Worm (Caenorhabditis elegans) whole organism, L3 larva: ENCODE data around the gene best-6.
"Not testable (repeated sequence)": the region's sequence is repeated elsewhere in the genome, so short reads cannot be mapped to it uniquely, and the experiment has no call there.

Experiments used
- R02D3.7 ChIP-seq: fragments of 150-350 bp; optimal IDR thresholded peaks from 2 replicates; lab custom pipeline; 2014; ENCODE audit warnings: missing biosample characterization, missing genetic modification characterization
- ZK546.5 ChIP-seq: sonication (generic microtip); optimal IDR thresholded peaks from 2 replicates; lab custom pipeline; 2017; ENCODE audit warnings: missing biosample characterization, missing genetic modification characterization
- ama-1 ChIP-seq: fragments of 150-350 bp; optimal IDR thresholded peaks from 2 replicates; lab custom pipeline; 2018
- ceh-28 ChIP-seq: fragments of 150-350 bp; optimal IDR thresholded peaks from 2 replicates; lab custom pipeline; 2014; ENCODE audit warnings: missing biosample characterization, missing genetic modification reagents, missing genetic modification characterization
- ceh-9 ChIP-seq: sonication (generic microtip); optimal IDR thresholded peaks from 2 replicates; lab custom pipeline; 2018; ENCODE audit warnings: missing biosample characterization, missing genetic modification characterization
- daf-12 ChIP-seq: fragments of 150-350 bp; optimal IDR thresholded peaks from 2 replicates; lab custom pipeline; 2014; ENCODE audit warnings: missing biosample characterization, missing genetic modification reagents, missing genetic modification characterization
- egl-27 ChIP-seq: sonication (generic microtip); optimal IDR thresholded peaks from 4 replicates; lab custom pipeline; 2017; ENCODE audit warnings: missing biosample characterization, missing genetic modification reagents, missing genetic modification characterization
- egl-5 ChIP-seq: fragments of 150-350 bp; optimal IDR thresholded peaks from 2 replicates; lab custom pipeline; 2017; ENCODE audit warnings: missing biosample characterization, missing genetic modification reagents, missing genetic modification characterization, inconsistent platforms
- elt-2 ChIP-seq: sonication (generic microtip); optimal IDR thresholded peaks from 2 replicates; lab custom pipeline; 2016; ENCODE audit warnings: missing genetic modification reagents, mild to moderate bottlenecking, missing genetic modification characterization, missing compliant biosample characterization
- elt-3 ChIP-seq, 3 experiments: fragments of 150-350 bp in 1 of 3; sonication (generic microtip) in 2 of 3; optimal IDR thresholded peaks; 2 replicates in 2 of 3; 4 replicates in 1 of 3; lab custom pipeline; 2014 to 2017; ENCODE audit warnings: missing biosample characterization in 3 of 3, missing genetic modification characterization in 3 of 3
- eor-1 ChIP-seq, 2 experiments: fragments of 150-350 bp; optimal IDR thresholded peaks; 2 replicates each; lab custom pipeline; 2014 to 2018; ENCODE audit warnings: missing biosample characterization in 2 of 2, missing genetic modification characterization in 2 of 2
- fkh-10 ChIP-seq: sonication (generic microtip); optimal IDR thresholded peaks from 2 replicates; lab custom pipeline; 2017; ENCODE audit warnings: missing biosample characterization, missing genetic modification reagents, missing genetic modification characterization
- fkh-2 ChIP-seq: fragments of 150-350 bp; optimal IDR thresholded peaks from 2 replicates; lab custom pipeline; 2014; ENCODE audit warnings: missing biosample characterization, missing genetic modification reagents, missing genetic modification characterization
- jun-1 ChIP-seq: fragments of 150-350 bp; optimal IDR thresholded peaks from 2 replicates; lab custom pipeline; 2014; ENCODE audit warnings: missing biosample characterization, missing genetic modification reagents, missing genetic modification characterization
- lin-39 ChIP-seq: fragments of 150-350 bp; optimal IDR thresholded peaks from 2 replicates; lab custom pipeline; 2018; ENCODE audit warnings: missing biosample characterization, missing genetic modification reagents, missing genetic modification characterization
- lsy-12 ChIP-seq: sonication (generic microtip); optimal IDR thresholded peaks from 2 replicates; lab custom pipeline; 2016; ENCODE audit warnings: mild to moderate bottlenecking, missing genetic modification characterization, missing compliant biosample characterization
- mdl-1 ChIP-seq: fragments of 150-350 bp; optimal IDR thresholded peaks from 2 replicates; lab custom pipeline; 2014; ENCODE audit warnings: missing biosample characterization, missing genetic modification characterization
- mml-1 ChIP-seq: fragments of 150-350 bp; sonication (generic microtip); optimal IDR thresholded peaks from 3 replicates; lab custom pipeline; 2014; ENCODE audit warnings: missing biosample characterization, missing genetic modification characterization
- nhr-11 ChIP-seq: fragments of 150-350 bp; optimal IDR thresholded peaks from 2 replicates; lab custom pipeline; 2014; ENCODE audit warnings: missing biosample characterization, missing genetic modification characterization
- nhr-12 ChIP-seq: fragments of 150-350 bp; optimal IDR thresholded peaks from 2 replicates; lab custom pipeline; 2014; ENCODE audit warnings: missing biosample characterization, missing genetic modification characterization
- nhr-23 ChIP-seq: fragments of 150-350 bp; optimal IDR thresholded peaks from 2 replicates; lab custom pipeline; 2014; ENCODE audit warnings: missing biosample characterization, missing genetic modification reagents, missing genetic modification characterization
- nhr-237 ChIP-seq: fragments of 150-350 bp; optimal IDR thresholded peaks from 2 replicates; lab custom pipeline; 2014; ENCODE audit warnings: missing biosample characterization, missing genetic modification characterization
- nhr-25 ChIP-seq: sonication (generic microtip); optimal IDR thresholded peaks from 2 replicates; lab custom pipeline; 2017; ENCODE audit warnings: missing biosample characterization, missing genetic modification characterization
- nhr-28 ChIP-seq: fragments of 150-350 bp; optimal IDR thresholded peaks from 2 replicates; lab custom pipeline; 2014; ENCODE audit warnings: missing biosample characterization, missing genetic modification characterization
- nhr-77 ChIP-seq: fragments of 150-350 bp; optimal IDR thresholded peaks from 2 replicates; lab custom pipeline; 2014; ENCODE audit warnings: missing biosample characterization, missing genetic modification characterization
- pha-4 ChIP-seq: fragments of 150-350 bp; optimal IDR thresholded peaks from 2 replicates; lab custom pipeline; 2014; ENCODE audit warnings: missing biosample characterization, missing genetic modification reagents, missing genetic modification characterization
- pqm-1 ChIP-seq: fragments of 150-350 bp; optimal IDR thresholded peaks from 2 replicates; lab custom pipeline; 2017; ENCODE audit warnings: missing biosample characterization, missing genetic modification characterization, inconsistent platforms
- sea-2 ChIP-seq: fragments of 150-350 bp; sonication (generic microtip); optimal IDR thresholded peaks from 4 replicates; lab custom pipeline; 2014; ENCODE audit warnings: missing biosample characterization, missing genetic modification reagents, missing genetic modification characterization
- skn-1 ChIP-seq: fragments of 150-350 bp; optimal IDR thresholded peaks from 2 replicates; lab custom pipeline; 2014; ENCODE audit warnings: missing biosample characterization, missing genetic modification characterization
- unc-39 ChIP-seq: sonication (generic microtip); optimal IDR thresholded peaks from 4 replicates; lab custom pipeline; 2017; ENCODE audit warnings: missing biosample characterization, missing genetic modification characterization
- unc-62 ChIP-seq: fragments of 150-350 bp; sonication (generic microtip); optimal IDR thresholded peaks from 4 replicates; lab custom pipeline; 2014; ENCODE audit warnings: missing biosample characterization, missing genetic modification reagents, missing genetic modification characterization
- zag-1 ChIP-seq: fragments of 150-350 bp; optimal IDR thresholded peaks from 2 replicates; lab custom pipeline; 2014; ENCODE audit warnings: missing biosample characterization, missing genetic modification characterization
- ztf-11 ChIP-seq: fragments of 150-350 bp; optimal IDR thresholded peaks from 2 replicates; lab custom pipeline; 2014; ENCODE audit warnings: missing biosample characterization, missing genetic modification characterization
- ztf-4 ChIP-seq: fragments of 150-350 bp; optimal IDR thresholded peaks from 2 replicates; lab custom pipeline; 2014; ENCODE audit warnings: missing biosample characterization, missing genetic modification characterization

Gene best-6

ce11 chrIV:5031346-5031745 is 2.5 kb upstream of the best-6 start:
- TF ChIP-seq lin-39 (tag; lab: Kevin White, UChicago) (no peak), ztf-11 (tag; lab: Kevin White, UChicago) (no peak), nhr-28 (tag; lab: Kevin White, UChicago) (no peak), egl-27 (tag; lab: Kevin White, UChicago) (no peak), egl-5 (no peak), unc-39 (tag; lab: Kevin White, UChicago) (no peak)

- TF ChIP-seq pqm-1 (no peak), sea-2 (GFP tag; lab: Kevin White, UChicago) (no peak), lsy-12 (no peak), nhr-23 (no peak), pha-4 (tag; lab: Kevin White, UChicago) (no peak), egl-5 (no peak), unc-62 (no peak), egl-27 (tag; lab: Kevin White, UChicago) (no peak), nhr-12 (tag; lab: Kevin White, UChicago) (no peak), jun-1 (no peak), ama-1 (lab: Kevin White, UChicago) (no peak), eor-1 (tag; optimal IDR thresholded peaks at IDR 0.05; lab: Kevin White, UChicago) (no peak)
Observed at ce11 chrIV:5025646-5026045, 3.2 kb downstream of the best-6 start, which contains the start of gene C09B9.85. TSS of gene C09B9.85 (minus strand) at chrIV:5025746.

- no peak for TF ChIP-seq nhr-11 (tag; lab: Kevin White, UChicago)
- TF ChIP-seq jun-1: no peak
- no peak for TF ChIP-seq nhr-77
- TF ChIP-seq ztf-11 (tag; lab: Kevin White, UChicago): no peak
- TF ChIP-seq sea-2 (GFP tag; lab: Kevin White, UChicago): no peak
- no peak for TF ChIP-seq zag-1 (tag; lab: Kevin White, UChicago)
- no peak for TF ChIP-seq nhr-23
- TF ChIP-seq nhr-25 (tag; lab: Kevin White, UChicago): no peak
- TF ChIP-seq unc-62: no peak
- TF ChIP-seq egl-27 (tag; lab: Kevin White, UChicago): no peak
- no peak for TF ChIP-seq mdl-1 (tag; lab: Kevin White, UChicago)
- no peak for TF ChIP-seq R02D3.7
- TF ChIP-seq fkh-2: no peak
- TF ChIP-seq elt-3 (tag; optimal IDR thresholded peaks at IDR 0.05; lab: Kevin White, UChicago): no peak
Observed at ce11 chrIV:5020533-5020932, 8.3 kb downstream of the best-6 start, which contains the start of gene T28H11.8. TSS of gene T28H11.8 (minus strand) at chrIV:5020633.

ce11 chrIV:5017075-5017474 is 11.8 kb downstream of the best-6 start, which contains the start of gene T28H11.7:
TSS of gene T28H11.7 (minus strand) at chrIV:5017175.
- TF ChIP-seq nhr-28 (tag; lab: Kevin White, UChicago); eor-1 (tag; optimal IDR thresholded peaks at IDR 0.05; lab: Kevin White, UChicago); ceh-28 (tag; lab: Kevin White, UChicago): not testable (repeated sequence)

- not testable (repeated sequence) for TF ChIP-seq nhr-28 (tag; lab: Kevin White, UChicago); mml-1; ceh-9 (tag; lab: Kevin White, UChicago)
- TF ChIP-seq, all 47 proteins: peak for 0; not testable (repeated sequence) for 47
Observed at ce11 chrIV:5016461-5016860, 12.4 kb downstream of the best-6 start, which contains the start of gene ssq-4. TSS of gene ssq-4 (plus strand) at chrIV:5016479.

ce11 chrIV:5012241-5012640 is 16.6 kb downstream of the best-6 start, which contains the start of gene srm-1:
TSS of gene srm-1 (plus strand) at chrIV:5012541.
- TF ChIP-seq ztf-4 (tag; lab: Kevin White, UChicago): no peak
- TF ChIP-seq skn-1: no peak
- TF ChIP-seq unc-39 (tag; lab: Kevin White, UChicago): no peak
- TF ChIP-seq eor-1 (tag; optimal IDR thresholded peaks at IDR 0.05; lab: Kevin White, UChicago): no peak
- no peak for TF ChIP-seq elt-2 (tag; lab: Kevin White, UChicago)
- TF ChIP-seq ama-1 (lab: Kevin White, UChicago): no peak
- TF ChIP-seq nhr-25 (tag; lab: Kevin White, UChicago): no peak
- no peak for TF ChIP-seq ceh-9 (tag; lab: Kevin White, UChicago)
- TF ChIP-seq, all 47 proteins: peak for 0

- no peak for TF ChIP-seq zag-1 (tag; lab: Kevin White, UChicago)
- no peak for TF ChIP-seq nhr-237 (tag; lab: Kevin White, UChicago)
- TF ChIP-seq elt-3 (tag; optimal IDR thresholded peaks at IDR 0.05; lab: Kevin White, UChicago): no peak
- TF ChIP-seq daf-12: no peak
- TF ChIP-seq fkh-10: no peak
- TF ChIP-seq ZK546.5 (tag; lab: Kevin White, UChicago): no peak
Observed at ce11 chrIV:5008378-5008777, 20.5 kb downstream of the best-6 start, which contains the start of gene srm-2. TSS of gene srm-2 (plus strand) at chrIV:5008678.
